Fruit fly (Drosophila melanogaster) S2 (cell line): ENCODE results near the gene CG2017.

Source experiments
- CG8478 ChIP-seq: fragments of >200 bp; optimal IDR thresholded peaks from 2 replicates; lab custom pipeline; 2018
- CTCF ChIP-seq, 2 experiments: fragments of >200 bp; optimal IDR thresholded peaks; 2 replicates each; lab custom pipeline; 2018

dm6 chr3R:5832345-5832981 is 29.7 kb downstream of the CG2017 start:
- TF ChIP-seq CG8478: no peak
- TF ChIP-seq CTCF (optimal IDR thresholded peaks at IDR 0.05; lab: Kevin White, UChicago): no peak
